Worm (Caenorhabditis elegans): ENCODE results near the gene C31C9.9.

ce11 chrII:13613096-13613495 is 41.7 kb upstream of the C31C9.9 start, which contains the start of gene gst-15:
- TF ChIP-seq scrt-1 (GFP tag; IDR thresholded peaks at IDR 0.05) (no peak), aly-1 (tag; optimal IDR thresholded peaks at IDR 0.05) (no peak), tbx-37 (GFP tag; conservative IDR thresholded peaks at IDR 0.05) (no peak), hnd-1 (tag; optimal IDR thresholded peaks at IDR 0.05) (no peak), flt-1 (GFP tag; IDR thresholded peaks at IDR 0.05) (no peak), ama-1 (optimal IDR thresholded peaks at IDR 0.05) (no peak), B0310.2 (tag; optimal IDR thresholded peaks at IDR 0.05) (no peak)
